Worm (Caenorhabditis elegans) whole organism, L3 larva: ENCODE measurements around the gene F48F5.6.

Experiments
- ama-1 ChIP-seq: fragments of 150-350 bp; optimal IDR thresholded peaks from 2 replicates; lab custom pipeline; 2018
- jun-1 ChIP-seq: fragments of 150-350 bp; optimal IDR thresholded peaks from 2 replicates; lab custom pipeline; 2014; ENCODE audit warnings: missing biosample characterization, missing genetic modification reagents, missing genetic modification characterization
- mml-1 ChIP-seq: fragments of 150-350 bp; sonication (generic microtip); optimal IDR thresholded peaks from 3 replicates; lab custom pipeline; 2014; ENCODE audit warnings: missing biosample characterization, missing genetic modification characterization
- nhr-28 ChIP-seq: fragments of 150-350 bp; optimal IDR thresholded peaks from 2 replicates; lab custom pipeline; 2014; ENCODE audit warnings: missing biosample characterization, missing genetic modification characterization
- unc-39 ChIP-seq: sonication (generic microtip); optimal IDR thresholded peaks from 4 replicates; lab custom pipeline; 2017; ENCODE audit warnings: missing biosample characterization, missing genetic modification characterization

The F48F5.6 gene

ce11 chrV:20399532-20400068, 53.4 kb downstream of the F48F5.6 start:
- TF ChIP-seq jun-1 (tag; lab: Kevin White, UChicago): no peak
- TF ChIP-seq mml-1 (tag; lab: Kevin White, UChicago): no peak
- TF ChIP-seq ama-1: no peak
- no peak for TF ChIP-seq unc-39 (tag; lab: Kevin White, UChicago)
- no peak for TF ChIP-seq nhr-28 (tag; lab: Kevin White, UChicago)
